Worm (Caenorhabditis elegans) whole organism, young adult: ENCODE data around the gene W03A5.6.

Experiments used
- C06A6.2 ChIP-seq: fragments of 200-800 bp; sonication (Bioruptor generic); conservative IDR thresholded peaks from 2 replicates; pipeline ENCODE4 v1.3.6; 2022; ENCODE audit warnings: missing genetic modification characterization, missing compliant biosample characterization
- Y53G8AR.9 ChIP-seq: fragments of 200-800 bp; sonication (Bioruptor generic); conservative IDR thresholded peaks from 2 replicates; pipeline ENCODE4 v1.3.6; 2022; ENCODE audit warnings: missing genetic modification reagents, missing genetic modification characterization, missing compliant biosample characterization
- ama-1 ChIP-seq, 3 experiments: fragments of 150-350 bp in 1 of 3; sonication (generic microtip) in 2 of 3; optimal IDR thresholded peaks; 2 replicates each; lab custom pipeline; 2014 to 2018; ENCODE audit warnings: missing biosample characterization in 2 of 3, missing genetic modification characterization in 2 of 3, missing genetic modification reagents in 2 of 3
- athp-1 ChIP-seq: sonication (generic microtip); optimal IDR thresholded peaks from 2 replicates; lab custom pipeline; 2017; ENCODE audit warnings: mild to moderate bottlenecking, missing genetic modification characterization, missing compliant biosample characterization
- ceh-27 ChIP-seq: fragments of 200-800 bp; sonication (Bioruptor generic); optimal IDR thresholded peaks from 2 replicates; lab custom pipeline; 2018; ENCODE audit warnings: mild to moderate bottlenecking, missing genetic modification characterization, moderate library complexity, missing compliant biosample characterization
- egrh-3 ChIP-seq: fragments of 200-800 bp; sonication (Bioruptor generic); IDR thresholded peaks from 2 replicates; pipeline ENCODE4 v1.3.6; 2022; ENCODE audit warnings: missing genetic modification reagents, missing genetic modification characterization, missing compliant biosample characterization
- ets-4 ChIP-seq: fragments of 200-800 bp; sonication (Bioruptor generic); optimal IDR thresholded peaks from 2 replicates; lab custom pipeline; 2018; ENCODE audit warnings: mild to moderate bottlenecking, missing genetic modification characterization, missing compliant biosample characterization
- lin-26 ChIP-seq: fragments of 200-800 bp; sonication (Bioruptor generic); IDR thresholded peaks from 2 replicates; pipeline ENCODE4 v1.3.6; 2022; ENCODE audit warnings: missing genetic modification reagents, missing genetic modification characterization, missing compliant biosample characterization
- mes-4 ChIP-seq: sonication (generic microtip); optimal IDR thresholded peaks from 2 replicates; lab custom pipeline; 2016; ENCODE audit warnings: missing genotype, missing genetic modification characterization, missing compliant biosample characterization
- nhr-27 ChIP-seq: fragments of 200-800 bp; sonication (Bioruptor generic); optimal IDR thresholded peaks from 2 replicates; lab custom pipeline; 2018; ENCODE audit warnings: mild to moderate bottlenecking, missing genetic modification characterization, moderate library complexity, missing compliant biosample characterization
- nhr-90 ChIP-seq: sonication (generic microtip); optimal IDR thresholded peaks from 2 replicates; lab custom pipeline; 2016; ENCODE audit warnings: missing genotype, mild to moderate bottlenecking, missing genetic modification characterization, missing compliant biosample characterization
- sea-2 ChIP-seq: fragments of 200-800 bp; sonication (Bioruptor generic); IDR thresholded peaks from 2 replicates; pipeline ENCODE4 v1.3.6; 2022; ENCODE audit warnings: missing genetic modification characterization, missing compliant biosample characterization
- ztf-22 ChIP-seq: fragments of 200-800 bp; sonication (Bioruptor generic); optimal IDR thresholded peaks from 2 replicates; lab custom pipeline; 2018; ENCODE audit warnings: mild to moderate bottlenecking, missing genetic modification characterization, moderate library complexity, missing compliant biosample characterization
- ztf-28 ChIP-seq: fragments of 200-800 bp; sonication (Bioruptor generic); IDR thresholded peaks from 2 replicates; pipeline ENCODE4 v1.3.6; 2022; ENCODE audit warnings: missing genetic modification reagents, missing genetic modification characterization, missing compliant biosample characterization

DNA sequence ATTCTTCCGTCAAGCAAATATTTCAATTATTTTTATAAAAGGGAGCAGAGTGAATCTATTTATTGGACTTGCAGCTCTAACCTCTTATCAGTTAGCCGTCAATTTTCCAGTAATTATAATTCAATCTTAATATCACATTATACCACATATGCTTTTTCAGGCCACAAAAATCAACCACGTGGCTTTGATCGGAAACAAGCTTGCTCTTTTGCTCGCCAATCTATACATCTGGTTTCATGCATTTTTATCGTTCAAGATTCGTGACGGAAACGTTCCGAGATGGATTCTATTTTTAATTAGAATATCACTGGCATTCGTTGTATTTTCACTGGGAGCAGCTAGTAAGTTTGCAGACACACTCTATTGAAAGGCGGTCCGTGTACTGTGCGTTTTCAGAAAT lies 33.4 kb downstream of the W03A5.6 start:
- no peak for TF ChIP-seq ama-1 (optimal IDR thresholded peaks at IDR 0.05; lab: Kevin White, UChicago)
- no peak for TF ChIP-seq ama-1 (GFP tag; optimal IDR thresholded peaks at IDR 0.05; lab: Kevin White, UChicago)
- TF ChIP-seq C06A6.2 (GFP tag; lab: Robert Waterston, UW) = no peak
- no peak for TF ChIP-seq egrh-3 (GFP tag; lab: Robert Waterston, UW)
- no peak for TF ChIP-seq lin-26 (GFP tag; lab: Robert Waterston, UW)
- TF ChIP-seq sea-2 (GFP tag; lab: Robert Waterston, UW) = no peak
- TF ChIP-seq Y53G8AR.9 (GFP tag; lab: Robert Waterston, UW) = no peak
- TF ChIP-seq ets-4 = no peak
- no peak for TF ChIP-seq mes-4 (tag; lab: Kevin White, UChicago)
- TF ChIP-seq nhr-27 (tag; lab: Kevin White, UChicago) = no peak
- no peak for TF ChIP-seq ztf-22 (GFP tag; lab: Kevin White, UChicago)
- no peak for TF ChIP-seq ztf-28 (GFP tag; lab: Robert Waterston, UW)
- TF ChIP-seq athp-1 (tag; lab: Kevin White, UChicago) = no peak
- no peak for TF ChIP-seq ceh-27
- TF ChIP-seq nhr-90 = no peak
